Worm (Caenorhabditis elegans) whole organism, midembryonic: ENCODE measurements around the gene T25F10.4.

Experiments
- cog-1 ChIP-seq: sonication (generic microtip); optimal IDR thresholded peaks from 2 replicates; lab custom pipeline; 2016; ENCODE audit warnings: missing genetic modification characterization, missing compliant biosample characterization
- flt-1 ChIP-seq: fragments of 200-800 bp; sonication (Bioruptor generic); IDR thresholded peaks from 2 replicates; pipeline ENCODE4 v1.3.6; 2022; ENCODE audit warnings: missing genetic modification characterization, missing compliant biosample characterization
- klf-2 ChIP-seq: fragments of 200-800 bp; sonication (Bioruptor generic); conservative IDR thresholded peaks from 2 replicates; pipeline ENCODE4 v1.3.6; 2022; ENCODE audit warnings: missing genetic modification reagents, missing genetic modification characterization, missing compliant biosample characterization
- ref-1 ChIP-seq: fragments of 200-800 bp; sonication (Bioruptor generic); conservative IDR thresholded peaks from 2 replicates; pipeline ENCODE4 v1.3.6; 2022; ENCODE audit warnings: missing genetic modification reagents, missing genetic modification characterization, missing compliant biosample characterization
- ztf-23 ChIP-seq: fragments of 200-800 bp; sonication (Bioruptor generic); IDR thresholded peaks from 2 replicates; pipeline ENCODE4 v1.3.6; 2022; ENCODE audit warnings: missing genetic modification reagents, missing genetic modification characterization, missing compliant biosample characterization

DNA sequence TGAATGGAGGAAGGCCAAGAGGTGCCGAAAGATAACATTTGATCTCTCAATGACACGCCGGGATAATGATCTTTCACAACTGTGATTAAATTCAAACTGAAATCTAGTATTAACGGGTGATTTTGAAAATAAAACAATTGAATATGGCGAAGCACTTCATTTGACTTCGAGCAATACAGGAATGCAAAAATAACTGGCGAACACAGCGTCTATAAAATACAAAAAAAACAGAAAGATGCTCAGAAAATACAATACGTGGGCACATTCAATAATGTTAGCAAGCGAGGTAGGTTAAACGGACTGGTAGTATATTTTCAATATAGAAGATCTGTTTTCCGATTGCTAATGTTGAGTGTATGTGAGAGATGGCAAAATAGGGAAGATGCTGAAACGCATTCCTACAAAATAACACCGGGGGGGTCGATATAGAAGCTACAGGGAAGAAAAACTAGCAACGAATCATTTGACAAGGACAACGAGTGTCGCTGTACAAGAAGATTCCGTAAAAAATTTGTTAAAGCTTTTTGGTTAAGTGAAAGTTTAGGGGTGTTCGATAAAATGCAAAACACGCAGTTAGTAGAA is 20.9 kb upstream of the T25F10.4 start:
- TF ChIP-seq klf-2 (no peak), ztf-23 (GFP tag; lab: Robert Waterston, UW) (no peak), ref-1 (GFP tag; lab: Robert Waterston, UW) (no peak), cog-1 (tag; lab: Kevin White, UChicago) (no peak), flt-1 (GFP tag; lab: Robert Waterston, UW) (no peak)
